Fruit fly (Drosophila melanogaster): ENCODE results near the gene CG13722.

dm6 chr3L:4519417-4519931 lies 28.7 kb upstream of the CG13722 start:
- TF ChIP-seq CG2875 (GFP tag; optimal IDR thresholded peaks at IDR 0.05), result no peak
- TF ChIP-seq fd64A (GFP tag; optimal IDR thresholded peaks at IDR 0.05), result no peak
- TF ChIP-seq Doc3 (GFP tag; IDR thresholded peaks at IDR 0.05; ENCODE audit: partially characterized antibody), result no peak
- no peak for TF ChIP-seq CG18599 (GFP tag; optimal IDR thresholded peaks at IDR 0.05)
